Fruit fly (Drosophila melanogaster): Measurements from ENCODE around the gene yps.

DNA sequence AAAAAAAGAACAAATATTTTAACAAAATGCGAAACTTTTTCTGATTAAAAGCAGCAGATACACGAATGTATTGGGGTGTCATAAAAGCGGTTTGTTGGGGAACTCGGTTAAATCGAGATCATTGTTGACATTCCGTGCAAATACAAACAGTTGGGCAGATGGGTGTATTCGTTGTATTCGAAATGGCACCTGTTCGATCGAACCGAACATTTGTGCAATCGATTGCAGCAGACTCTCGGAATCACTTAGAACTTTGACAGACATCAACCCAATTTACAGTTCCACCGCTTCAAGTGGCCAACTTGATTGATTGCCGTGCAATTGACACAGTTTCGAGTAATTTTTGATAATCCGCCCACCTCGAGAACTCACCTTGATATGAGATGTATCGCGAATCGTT lies 44.5 kb downstream of the yps start:
- TF ChIP-seq insv (optimal IDR thresholded peaks at IDR 0.05) (no peak), psq (optimal IDR thresholded peaks at IDR 0.05) (no peak), ttk (optimal IDR thresholded peaks at IDR 0.05) (no peak), h (optimal IDR thresholded peaks at IDR 0.05) (no peak), Myc (optimal IDR thresholded peaks at IDR 0.05) (no peak)
